Worm (Caenorhabditis elegans): ENCODE data around the gene vms-1.

Gene vms-1

DNA sequence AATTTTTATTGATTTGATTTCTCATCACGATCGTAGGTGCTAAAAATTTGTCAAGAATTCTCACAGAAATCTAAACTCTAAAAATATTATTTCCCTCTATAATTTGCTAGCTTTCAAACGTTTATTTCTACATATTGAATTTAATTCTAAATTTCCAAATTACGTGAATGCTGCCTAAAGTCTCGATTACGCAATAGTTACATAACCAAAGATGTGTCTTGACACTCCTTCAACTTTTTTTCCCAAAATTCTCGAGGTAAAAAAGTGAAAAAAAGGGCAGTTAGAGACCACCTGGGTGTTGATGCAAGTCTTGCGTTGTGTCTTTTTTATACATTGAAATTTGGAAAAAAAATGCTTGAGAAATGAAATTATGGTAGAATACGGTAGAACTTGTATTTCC lies 36.5 kb upstream of the vms-1 start:
- no peak for TF ChIP-seq ceh-14 (tag; optimal IDR thresholded peaks at IDR 0.05)

DNA sequence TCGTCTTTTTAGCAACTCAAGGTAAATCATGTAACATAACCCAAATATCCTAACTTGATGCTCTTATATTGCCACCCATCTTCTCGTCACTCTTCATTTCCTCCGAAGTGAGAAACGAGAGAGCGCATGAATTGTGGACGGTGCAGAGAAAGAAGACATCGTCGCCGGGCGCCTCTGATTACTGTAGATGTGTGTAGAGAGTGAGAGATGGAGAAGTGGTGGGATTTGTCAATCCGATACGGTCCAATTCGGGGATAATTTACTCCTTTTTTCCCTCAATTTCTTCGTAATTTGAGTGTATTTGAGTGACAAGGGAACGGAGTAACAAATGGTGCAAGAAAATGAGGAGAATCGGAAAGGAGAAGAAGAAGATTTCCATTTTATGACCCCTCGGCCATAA lies 27.2 kb upstream of the vms-1 start:
- TF ChIP-seq dve-1 (tag; optimal IDR thresholded peaks at IDR 0.05) (no peak), ceh-22 (tag; optimal IDR thresholded peaks at IDR 0.05) (no peak), hlh-15 (tag; optimal IDR thresholded peaks at IDR 0.05) (no peak), unc-42 (tag; optimal IDR thresholded peaks at IDR 0.05) (no peak), C08G9.2 (tag; optimal IDR thresholded peaks at IDR 0.05) (no peak), zip-5 (tag; optimal IDR thresholded peaks at IDR 0.05) (no peak), fkh-6 (tag; optimal IDR thresholded peaks at IDR 0.05) (no peak), odd-2 (tag; optimal IDR thresholded peaks at IDR 0.05) (no peak), madf-2 (tag; optimal IDR thresholded peaks at IDR 0.05) (no peak), hlh-30 (tag; optimal IDR thresholded peaks at IDR 0.05; ENCODE audit: insufficient read depth) (no peak), ets-4 (tag; optimal IDR thresholded peaks at IDR 0.05) (no peak), pros-1 (tag; optimal IDR thresholded peaks at IDR 0.05) (no peak), ceh-9 (tag; optimal IDR thresholded peaks at IDR 0.05) (no peak), ceh-30 (tag; optimal IDR thresholded peaks at IDR 0.05) (no peak), syd-9 (tag; optimal IDR thresholded peaks at IDR 0.05) (no peak)

DNA sequence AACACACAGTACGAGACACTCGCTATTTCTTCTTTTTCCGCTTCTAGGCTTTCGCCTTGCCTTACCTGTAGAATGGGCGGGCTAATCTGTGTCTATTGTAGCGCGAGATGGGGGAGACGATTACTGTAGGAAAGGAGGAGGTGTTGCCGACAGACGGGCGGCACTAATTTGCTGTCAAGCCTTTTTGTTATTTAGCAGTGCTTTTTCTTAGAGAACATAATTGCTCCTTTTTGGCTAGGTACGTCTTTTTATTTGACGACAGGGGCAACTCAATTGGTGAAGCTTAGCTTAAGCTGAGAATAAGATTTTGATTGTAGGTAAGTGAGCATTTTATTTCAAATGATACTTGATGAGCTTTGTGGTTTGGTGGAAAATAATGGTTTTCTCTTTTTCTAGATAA lies 24.7 kb upstream of the vms-1 start:
- TF ChIP-seq hlh-15 (tag; optimal IDR thresholded peaks at IDR 0.05) = no peak
- no peak for TF ChIP-seq ttx-3 (tag; optimal IDR thresholded peaks at IDR 0.05)
- TF ChIP-seq ceh-45 (GFP tag; IDR thresholded peaks at IDR 0.05) = no peak
- no peak for TF ChIP-seq ceh-31 (tag; optimal IDR thresholded peaks at IDR 0.05)
- no peak for TF ChIP-seq Y22D7AL.16 (tag; optimal IDR thresholded peaks at IDR 0.05)
- TF ChIP-seq gmeb-2 (tag; optimal IDR thresholded peaks at IDR 0.05) = no peak
- TF ChIP-seq unc-42 (tag; optimal IDR thresholded peaks at IDR 0.05) = no peak
- TF ChIP-seq ref-2 (tag; optimal IDR thresholded peaks at IDR 0.05) = no peak
- no peak for TF ChIP-seq syd-9 (tag; optimal IDR thresholded peaks at IDR 0.05)
- TF ChIP-seq F13H6.1 (tag; optimal IDR thresholded peaks at IDR 0.05) = no peak
- TF ChIP-seq hlh-30 (tag; optimal IDR thresholded peaks at IDR 0.05; ENCODE audit: insufficient read depth) = no peak
- no peak for TF ChIP-seq ceh-22 (tag; optimal IDR thresholded peaks at IDR 0.05)
- TF ChIP-seq elt-4 (tag; optimal IDR thresholded peaks at IDR 0.05) = no peak

DNA sequence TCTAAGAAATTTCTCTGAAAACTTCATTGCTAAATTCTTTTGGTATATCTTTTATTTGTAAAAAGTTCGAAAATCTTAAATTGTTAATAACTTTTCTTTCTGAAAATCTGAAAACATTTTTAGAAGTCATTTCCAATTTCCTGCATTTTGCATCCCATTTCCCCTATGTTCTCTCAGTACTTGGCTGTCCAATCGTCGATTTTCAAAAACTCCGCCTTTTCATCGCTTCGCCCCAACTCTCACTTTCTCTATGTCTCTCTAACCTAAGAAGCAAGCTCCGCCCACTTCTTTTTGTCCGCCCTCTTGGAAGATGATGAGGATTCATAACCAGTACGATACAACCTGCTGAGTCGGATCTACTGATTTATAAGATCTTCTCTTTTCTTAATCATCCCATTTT lies 23.2 kb upstream of the vms-1 start:
- TF ChIP-seq nfya-1 (tag; optimal IDR thresholded peaks at IDR 0.05) (peak; percentile 90), fkh-6 (tag; optimal IDR thresholded peaks at IDR 0.05) (no peak), ama-1 (optimal IDR thresholded peaks at IDR 0.05) (no peak), pat-9 (tag; optimal IDR thresholded peaks at IDR 0.05) (no peak)

DNA sequence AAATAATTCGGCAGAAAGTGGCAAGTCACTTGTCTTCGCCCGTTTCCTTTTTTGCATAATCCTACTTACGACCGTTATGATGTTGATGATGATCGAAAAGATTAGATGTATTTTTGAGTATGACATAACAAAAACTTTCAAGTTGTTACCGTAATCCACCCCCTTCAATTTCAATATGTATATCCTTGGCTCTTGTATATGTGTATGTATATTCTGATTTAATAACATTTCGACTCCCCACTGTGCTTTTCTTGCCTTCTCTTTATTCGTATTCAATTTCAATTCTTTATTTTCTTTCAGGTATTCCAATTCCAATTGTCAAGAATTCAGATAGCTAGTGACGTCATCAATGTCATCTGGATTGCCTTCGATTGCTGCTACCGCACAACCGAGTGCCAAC lies 21.3 kb upstream of the vms-1 start, which contains the start of gene pros-1:
Gene pros-1 (plus strand): TSS at position 301 of the 400 bp plus-strand sequence.
- no peak for TF ChIP-seq zip-5 (tag; optimal IDR thresholded peaks at IDR 0.05)
- no peak for TF ChIP-seq ceh-2 (tag; optimal IDR thresholded peaks at IDR 0.05)
- TF ChIP-seq F13H6.1 (tag; optimal IDR thresholded peaks at IDR 0.05) = no peak
- no peak for TF ChIP-seq sdc-2 (tag; optimal IDR thresholded peaks at IDR 0.05)
- TF ChIP-seq tbx-7 (tag; optimal IDR thresholded peaks at IDR 0.05) = no peak
- TF ChIP-seq ceh-48 (tag; optimal IDR thresholded peaks at IDR 0.05) = no peak
- TF ChIP-seq gmeb-2 (tag; optimal IDR thresholded peaks at IDR 0.05) = no peak
- no peak for TF ChIP-seq ama-1 (optimal IDR thresholded peaks at IDR 0.05)
- TF ChIP-seq pax-1 (tag; optimal IDR thresholded peaks at IDR 0.05) = no peak
- TF ChIP-seq fax-1 (tag; optimal IDR thresholded peaks at IDR 0.05) = no peak
- no peak for TF ChIP-seq K02D7.2 (tag; optimal IDR thresholded peaks at IDR 0.05)
- TF ChIP-seq tbx-2 (tag; optimal IDR thresholded peaks at IDR 0.05) = no peak
- no peak for TF ChIP-seq pha-2 (tag; optimal IDR thresholded peaks at IDR 0.05)
- no peak for TF ChIP-seq T23F11.4 (GFP tag; optimal IDR thresholded peaks at IDR 0.05)
- no peak for TF ChIP-seq K09A11.1 (tag; optimal IDR thresholded peaks at IDR 0.05; ENCODE audit: insufficient read depth)
